Fruit fly (Drosophila melanogaster) whole organism, adult: Measurements from ENCODE around the gene Pdp.

Source experiments
- CG11617 ChIP-seq: fragments of 200-800 bp; sonication (Bioruptor generic); optimal IDR thresholded peaks from 2 replicates; lab custom pipeline; 2017; ENCODE audit warnings: mild to moderate bottlenecking, missing biosample characterization, missing genetic modification reagents, missing genetic modification characterization
- CG12768 ChIP-seq: fragments of 200-800 bp; sonication (Bioruptor generic); optimal IDR thresholded peaks from 2 replicates; lab custom pipeline; 2017; ENCODE audit warnings: missing biosample characterization, missing genetic modification characterization, mild to moderate bottlenecking, moderate library complexity, missing genetic modification reagents
- CG14711 ChIP-seq: fragments of 200-800 bp; sonication (Bioruptor generic); optimal IDR thresholded peaks from 2 replicates; lab custom pipeline; 2018; ENCODE audit warnings: missing biosample characterization, mild to moderate bottlenecking, missing genetic modification characterization, moderate library complexity
- CG1620 ChIP-seq: fragments of 200-800 bp; sonication (Bioruptor generic); optimal IDR thresholded peaks from 2 replicates; lab custom pipeline; 2016; ENCODE audit warnings: missing biosample characterization, missing genetic modification characterization
- CG33017 ChIP-seq: fragments of 200-800 bp; sonication (Bioruptor generic); optimal IDR thresholded peaks from 2 replicates; lab custom pipeline; 2018; ENCODE audit warnings: missing biosample characterization, mild to moderate bottlenecking, missing genetic modification characterization, moderate library complexity
- CG5204 ChIP-seq: fragments of 200-800 bp; sonication (Bioruptor generic); optimal IDR thresholded peaks from 2 replicates; lab custom pipeline; 2016; ENCODE audit warnings: missing biosample characterization, missing genetic modification characterization
- CG7045 ChIP-seq: fragments of 200-800 bp; sonication (Bioruptor generic); optimal IDR thresholded peaks from 2 replicates; lab custom pipeline; 2017; ENCODE audit warnings: missing biosample characterization, mild to moderate bottlenecking, missing genetic modification characterization
- CG7101 ChIP-seq: fragments of 200-800 bp; sonication (Bioruptor generic); optimal IDR thresholded peaks from 2 replicates; lab custom pipeline; 2018; ENCODE audit warnings: missing biosample characterization, mild to moderate bottlenecking, missing genetic modification characterization, moderate library complexity
- Clk ChIP-seq: fragments of 200-800 bp; sonication (Bioruptor generic); optimal IDR thresholded peaks from 2 replicates; lab custom pipeline; 2017; ENCODE audit warnings: missing biosample characterization, missing genetic modification characterization
- Crg-1 ChIP-seq: fragments of 200-800 bp; sonication (Bioruptor generic); optimal IDR thresholded peaks from 2 replicates; lab custom pipeline; 2016; ENCODE audit warnings: missing biosample characterization, missing genetic modification characterization
- Hr96 ChIP-seq: fragments of 200-800 bp; sonication (Bioruptor generic); optimal IDR thresholded peaks from 2 replicates; lab custom pipeline; 2016; ENCODE audit warnings: missing biosample characterization, missing genetic modification characterization
- Mnt ChIP-seq: fragments of 200-800 bp; sonication (Bioruptor generic); optimal IDR thresholded peaks from 2 replicates; lab custom pipeline; 2016; ENCODE audit warnings: missing biosample characterization, mild to moderate bottlenecking, missing genetic modification characterization
- bab1 ChIP-seq: fragments of 200-800 bp; sonication (Bioruptor generic); optimal IDR thresholded peaks from 3 replicates; lab custom pipeline; 2019; ENCODE audit warnings: missing biosample characterization, mild to moderate bottlenecking, missing genetic modification characterization, moderate library complexity
- cic ChIP-seq: fragments of 200-800 bp; sonication (Bioruptor generic); optimal IDR thresholded peaks from 2 replicates; lab custom pipeline; 2017; ENCODE audit warnings: missing biosample characterization, mild to moderate bottlenecking, missing genetic modification characterization, moderate library complexity
- cnc ChIP-seq, 2 experiments: fragments of >200 bp; optimal IDR thresholded peaks; 2 replicates each; lab custom pipeline; 2017
- kay ChIP-seq: fragments of 200-800 bp; sonication (Bioruptor generic); peaks from one replicate; lab custom pipeline; 2016; ENCODE audit warnings: missing biosample characterization, missing genetic modification characterization, borderline replicate concordance
- ovo ChIP-seq: fragments of 200-800 bp; sonication (Bioruptor generic); optimal IDR thresholded peaks from 2 replicates; lab custom pipeline; 2016; ENCODE audit warnings: missing biosample characterization, missing genetic modification characterization
- pad ChIP-seq: fragments of 200-800 bp; sonication (Bioruptor generic); optimal IDR thresholded peaks from 3 replicates; lab custom pipeline; 2017; ENCODE audit warnings: missing biosample characterization, missing genetic modification characterization, mild to moderate bottlenecking, moderate library complexity, missing genetic modification reagents
- tj ChIP-seq: fragments of 200-800 bp; sonication (Bioruptor generic); optimal IDR thresholded peaks from 3 replicates; lab custom pipeline; 2017; ENCODE audit warnings: missing biosample characterization, mild to moderate bottlenecking, missing genetic modification characterization, moderate library complexity
- toe ChIP-seq: fragments of 200-800 bp; sonication (Bioruptor generic); optimal IDR thresholded peaks from 2 replicates; lab custom pipeline; 2016; ENCODE audit warnings: missing biosample characterization, missing genetic modification characterization

Gene Pdp

DNA sequence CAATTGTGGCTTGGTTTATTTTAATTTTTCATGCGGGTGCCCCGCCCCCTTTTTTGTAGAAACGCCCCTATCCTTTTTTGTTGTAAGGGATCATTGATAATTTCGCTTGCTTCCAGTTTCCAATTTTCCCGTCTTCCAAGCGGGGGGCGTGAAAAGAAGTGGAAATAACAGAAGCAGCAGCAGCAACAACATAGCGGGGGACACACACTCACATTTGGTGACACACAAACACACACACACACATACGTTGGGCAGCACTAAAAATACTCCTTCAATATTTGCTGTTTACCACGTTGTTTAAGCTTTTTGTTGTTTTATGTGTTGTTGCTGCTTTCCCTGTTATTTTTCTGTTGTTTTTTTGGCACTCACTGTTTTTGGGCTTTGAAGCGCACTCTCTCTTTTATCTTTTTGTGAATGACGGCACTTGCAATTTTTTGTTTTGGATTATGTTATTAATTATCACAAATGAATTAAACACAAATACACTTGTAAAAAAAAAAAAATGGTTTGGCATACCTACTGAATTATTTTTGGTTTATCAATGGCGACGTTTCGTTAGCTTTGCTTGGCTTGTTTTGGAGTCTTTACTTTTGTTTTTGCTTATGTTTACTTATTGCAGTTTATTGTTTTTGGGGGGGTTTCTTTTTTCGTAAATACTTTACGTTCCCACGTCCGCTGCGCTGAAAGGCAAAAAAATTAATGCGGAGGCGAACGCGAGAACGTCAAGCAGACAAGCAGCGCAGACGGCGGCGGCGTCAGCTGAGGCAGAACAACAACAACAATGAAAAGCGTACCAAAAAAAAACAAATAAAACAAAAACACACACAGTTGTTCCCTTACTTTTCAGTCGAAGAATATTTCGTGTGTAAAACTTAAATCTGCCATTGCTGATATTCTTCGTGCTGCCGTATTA is 29.9 kb downstream of the Pdp start:
- TF ChIP-seq kay (GFP tag; lab: Kevin White, UChicago) (peak; percentile 42), bab1 (no peak), Crg-1 (GFP tag; lab: Kevin White, UChicago) (no peak), Hr96 (no peak)

DNA sequence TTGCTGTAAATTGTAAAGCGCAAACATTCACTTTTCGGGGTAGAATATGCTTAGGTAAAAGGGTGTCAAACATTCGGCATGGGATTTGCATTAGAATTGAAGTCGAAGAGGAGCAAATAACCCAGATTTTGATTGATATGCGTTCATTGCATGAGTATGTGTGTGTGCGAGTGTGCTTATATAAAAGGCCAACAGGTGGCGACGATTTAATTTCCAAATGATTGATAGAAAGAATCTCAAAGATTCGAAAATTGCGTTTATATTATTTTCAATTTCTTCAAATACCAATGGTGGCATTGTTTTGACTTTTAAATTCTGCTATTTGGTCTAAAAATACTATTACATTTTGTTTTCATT is 30.6 kb downstream of the Pdp start:
- TF ChIP-seq CG5204 (GFP tag; lab: Kevin White, UChicago) (no peak), kay (GFP tag; lab: Kevin White, UChicago) (no peak), CG33017 (no peak), Crg-1 (GFP tag; lab: Kevin White, UChicago) (no peak), Hr96 (no peak), pad (GFP tag; lab: Kevin White, UChicago) (no peak), CG7045 (GFP tag; lab: Kevin White, UChicago) (no peak), cic (GFP tag; lab: Kevin White, UChicago) (no peak), Clk (GFP tag; lab: Kevin White, UChicago) (no peak)

DNA sequence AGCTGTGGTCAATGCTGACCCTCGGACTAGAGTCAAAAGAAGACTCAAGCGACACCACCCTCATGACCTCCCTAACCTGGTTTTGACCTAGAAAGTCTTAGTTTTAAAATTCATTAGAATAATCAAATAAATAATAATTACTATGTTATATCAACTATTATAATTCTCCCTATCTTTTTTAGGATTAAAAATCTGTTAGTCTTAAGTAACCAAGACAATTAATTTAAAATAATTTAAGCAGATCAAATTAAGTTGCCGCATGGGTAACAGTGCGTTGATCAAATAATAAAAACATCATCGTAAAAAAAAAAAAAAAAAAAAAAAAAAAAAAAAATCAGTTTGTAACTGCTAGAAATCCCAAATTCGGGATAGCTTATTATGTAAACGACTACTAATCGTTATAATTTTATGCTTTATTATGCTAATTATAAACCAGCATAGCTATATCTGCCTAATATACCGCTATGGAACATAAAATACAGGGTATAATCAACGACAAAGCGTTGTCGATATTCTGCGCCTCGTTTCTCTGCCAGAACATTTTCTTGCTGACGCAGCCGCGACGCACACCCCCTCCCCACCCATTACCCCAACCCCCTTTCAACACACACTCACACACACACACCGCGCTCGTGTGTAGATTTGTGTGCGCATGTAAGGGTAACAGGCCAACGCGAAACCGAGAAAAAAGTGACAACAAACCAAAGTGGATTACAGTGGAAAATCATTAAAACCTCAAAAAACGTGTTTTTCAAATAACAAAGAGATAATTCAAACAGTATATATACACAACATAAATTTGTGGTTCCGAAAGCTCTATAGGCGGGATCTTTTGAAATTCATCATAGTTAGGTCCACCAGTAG is 31.2 kb downstream of the Pdp start:
- TF ChIP-seq Clk (GFP tag; lab: Kevin White, UChicago) (peak; percentile 3), Crg-1 (GFP tag; lab: Kevin White, UChicago) (peak; percentile 57), CG14711 (tag; lab: Kevin White, UChicago) (peak; percentile 75), CG11617 (GFP tag; lab: Kevin White, UChicago) (peak; percentile 79), bab1 (peak; percentile 96), CG1620 (GFP tag; lab: Kevin White, UChicago) (peak; percentile 62), Mnt (peak; percentile 82), CG33017 (peak; percentile 61), CG5204 (GFP tag; lab: Kevin White, UChicago) (peak; percentile 20), CG12768 (peak; percentile 63), CG7045 (GFP tag; lab: Kevin White, UChicago) (peak; percentile 34), pad (GFP tag; lab: Kevin White, UChicago) (peak; percentile 75), CG7101 (tag; lab: Kevin White, UChicago) (peak; percentile 89), Hr96 (peak; percentile 74), tj (GFP tag; lab: Kevin White, UChicago) (peak; percentile 100), cic (GFP tag; lab: Kevin White, UChicago) (peak; percentile 70)

DNA sequence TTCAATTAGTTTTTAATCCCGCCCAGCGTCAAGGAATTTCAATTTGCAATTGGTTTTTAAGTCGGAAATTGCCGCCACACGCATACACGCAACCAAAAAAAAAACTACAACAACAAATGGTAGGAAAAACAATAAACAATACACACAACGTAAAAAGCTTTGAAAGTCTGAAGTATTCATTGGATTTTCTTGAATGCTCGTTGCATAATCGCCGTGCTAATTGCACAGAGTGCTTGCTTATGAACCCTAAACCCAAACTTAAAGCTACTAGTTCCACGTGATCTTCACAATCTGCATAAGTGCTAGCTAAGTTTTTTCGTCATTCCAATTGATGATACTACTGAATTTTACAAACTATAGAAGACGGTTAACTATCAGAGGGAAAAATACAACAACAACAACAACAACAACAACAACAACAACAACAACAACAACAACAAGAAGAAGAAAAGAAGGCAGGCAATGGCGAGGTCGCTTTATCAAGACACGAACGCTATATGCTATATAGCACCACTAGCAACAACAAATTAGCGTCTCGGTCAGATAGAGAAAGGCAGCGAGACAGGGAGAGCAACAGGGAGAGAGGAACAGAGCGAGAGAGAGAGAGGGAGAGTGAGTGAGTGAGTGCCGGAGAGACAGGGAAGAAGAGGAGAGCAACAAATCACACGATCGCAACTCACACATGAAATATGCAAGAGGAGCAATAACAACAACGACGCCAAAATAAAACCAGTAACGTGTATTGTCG is 32.1 kb downstream of the Pdp start:
- TF ChIP-seq ovo (GFP tag; lab: Kevin White, UChicago) (peak; percentile 28), CG7101 (tag; lab: Kevin White, UChicago) (peak; percentile 55), Crg-1 (GFP tag; lab: Kevin White, UChicago) (peak; percentile 4), Hr96 (peak; percentile 30), CG12768 (no peak), CG7045 (GFP tag; lab: Kevin White, UChicago) (no peak), tj (GFP tag; lab: Kevin White, UChicago) (peak; percentile 74), bab1 (no peak), cic (GFP tag; lab: Kevin White, UChicago) (peak; percentile 79), Mnt (peak; percentile 85), CG1620 (GFP tag; lab: Kevin White, UChicago) (peak; percentile 43), pad (GFP tag; lab: Kevin White, UChicago) (peak; percentile 33)

DNA sequence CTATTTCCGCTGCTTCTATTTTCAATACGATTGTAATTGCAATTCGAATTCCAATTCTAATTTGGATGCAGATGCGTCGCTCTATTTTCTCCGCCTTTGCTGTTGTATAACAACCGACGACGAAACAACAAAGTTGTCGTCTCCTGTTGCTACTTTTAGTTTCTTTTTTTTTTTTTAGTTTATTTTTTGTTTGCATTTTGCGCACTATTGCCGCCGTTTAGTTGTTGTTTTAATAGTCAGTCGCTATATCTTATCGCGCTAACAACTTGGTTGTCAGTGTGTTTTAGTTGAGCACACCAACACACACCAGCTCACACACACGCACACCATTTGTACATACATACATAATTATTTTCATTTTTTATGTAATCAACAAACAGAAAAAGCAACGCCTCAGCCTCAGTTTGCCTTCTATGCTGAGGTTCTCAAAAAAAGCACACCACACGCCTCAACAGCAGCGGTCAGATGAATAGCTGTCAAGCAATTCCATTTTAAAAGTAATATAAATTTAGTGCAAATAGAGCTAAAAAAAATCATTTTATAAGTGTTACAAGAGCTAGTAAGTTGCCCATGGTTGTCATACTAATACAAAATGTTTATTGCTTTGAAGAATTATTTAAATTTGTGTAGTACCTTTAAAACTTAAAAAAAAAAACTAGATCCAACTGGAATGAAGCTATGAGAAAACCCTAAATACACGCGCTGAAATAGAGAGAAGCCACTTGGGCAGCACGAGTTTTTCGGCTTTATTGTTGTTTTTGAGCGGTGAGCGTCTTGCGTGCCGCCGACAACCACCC is 33.0 kb downstream of the Pdp start:
- TF ChIP-seq Mnt, result peak; percentile 15
- TF ChIP-seq CG7101 (tag; lab: Kevin White, UChicago), result peak; percentile 69
- no peak for TF ChIP-seq toe (GFP tag; lab: Kevin White, UChicago)
- TF ChIP-seq Crg-1 (GFP tag; lab: Kevin White, UChicago), result no peak
- no peak for TF ChIP-seq bab1
- no peak for TF ChIP-seq kay (GFP tag; lab: Kevin White, UChicago)
- no peak for TF ChIP-seq CG7045 (GFP tag; lab: Kevin White, UChicago)
- no peak for TF ChIP-seq cnc (optimal IDR thresholded peaks at IDR 0.05; lab: Kevin White, UChicago)
- TF ChIP-seq CG14711 (tag; lab: Kevin White, UChicago), result peak; percentile 40
- peak; percentile 20 for TF ChIP-seq CG1620 (GFP tag; lab: Kevin White, UChicago)
- peak; percentile 21 for TF ChIP-seq ovo (GFP tag; lab: Kevin White, UChicago)
- peak; percentile 43 for TF ChIP-seq CG33017
- TF ChIP-seq CG11617 (GFP tag; lab: Kevin White, UChicago), result peak; percentile 10
- peak; percentile 41 for TF ChIP-seq pad (GFP tag; lab: Kevin White, UChicago)
- TF ChIP-seq Clk (GFP tag; lab: Kevin White, UChicago), result no peak
- peak; percentile 16 for TF ChIP-seq cic (GFP tag; lab: Kevin White, UChicago)
- peak; percentile 26 for TF ChIP-seq tj (GFP tag; lab: Kevin White, UChicago)
- no peak for TF ChIP-seq CG5204 (GFP tag; lab: Kevin White, UChicago)
- TF ChIP-seq CG12768, result peak; percentile 31
- no peak for TF ChIP-seq Hr96
